Worm (Caenorhabditis elegans) whole organism, L4/young adult: ENCODE measurements around the gene F10G2.2.

Experiments
- W03F9.2 ChIP-seq: fragments of 150-350 bp; optimal IDR thresholded peaks from 2 replicates; lab custom pipeline; 2014; ENCODE audit warnings: missing biosample characterization, missing genetic modification characterization
- dao-5 ChIP-seq: sonication (generic microtip); optimal IDR thresholded peaks from 2 replicates; lab custom pipeline; 2016; ENCODE audit warnings: missing genotype, missing genetic modification characterization, moderate library complexity, missing compliant biosample characterization
- him-1 ChIP-seq: sonication (generic microtip); optimal IDR thresholded peaks from 2 replicates; lab custom pipeline; 2016; ENCODE audit warnings: missing genotype, missing genetic modification reagents, missing genetic modification characterization, missing compliant biosample characterization

- TF ChIP-seq W03F9.2 (tag; lab: Kevin White, UChicago) (no peak), dao-5 (tag; lab: Kevin White, UChicago) (no peak), him-1 (no peak)
Observed at ce11 chrV:7295270-7295669, 35.7 kb upstream of the F10G2.2 start, which contains the start of gene F07G11.4.
